Fruit fly (Drosophila melanogaster) whole organism: ENCODE measurements around the gene Kots.

ENCODE experiments used
- EcR ChIP-seq, 2 experiments: fragments of >200 bp; optimal IDR thresholded peaks; 2 replicates each; lab custom pipeline; 2017; ENCODE audit warnings: missing biosample characterization in 2 of 2, missing genetic modification characterization in 2 of 2, missing genetic modification reagents in 2 of 2
- pan ChIP-seq: fragments of >200 bp; optimal IDR thresholded peaks from 2 replicates; lab custom pipeline; 2017
- psq ChIP-seq: fragments of >200 bp; optimal IDR thresholded peaks from 2 replicates; lab custom pipeline; 2017
- usp ChIP-seq: fragments of >200 bp; optimal IDR thresholded peaks from 2 replicates; lab custom pipeline; 2017; ENCODE audit warnings: missing biosample characterization, missing genetic modification characterization, mixed read lengths

dm6 chr3R:13939353-13940049, 24.5 kb downstream of the Kots start:
- TF ChIP-seq EcR (GFP tag; optimal IDR thresholded peaks at IDR 0.05; lab: Kevin White, UChicago), result no peak
- TF ChIP-seq psq, result no peak
- no peak for TF ChIP-seq pan
- no peak for TF ChIP-seq usp (GFP tag; lab: Kevin White, UChicago)
